Worm (Caenorhabditis elegans) whole organism, L1 larva: ENCODE measurements around the gene F19H6.5.

Experiments
- C16A3.4 ChIP-seq: fragments of 150-350 bp; optimal IDR thresholded peaks from 2 replicates; lab custom pipeline; 2014; ENCODE audit warnings: missing biosample characterization, missing genetic modification characterization
- C34B4.2 ChIP-seq: sonication (generic microtip); optimal IDR thresholded peaks from 2 replicates; lab custom pipeline; 2017; ENCODE audit warnings: mild to moderate bottlenecking, missing genetic modification characterization, missing compliant biosample characterization
- aly-2 ChIP-seq: fragments of 150-350 bp; optimal IDR thresholded peaks from 2 replicates; lab custom pipeline; 2014; ENCODE audit warnings: missing biosample characterization, missing genetic modification characterization
- ama-1 ChIP-seq: fragments of 150-350 bp; optimal IDR thresholded peaks from 2 replicates; lab custom pipeline; 2014
- ceh-8 ChIP-seq: fragments of 200-800 bp; sonication (Bioruptor generic); optimal IDR thresholded peaks from 2 replicates; lab custom pipeline; 2018; ENCODE audit warnings: mild to moderate bottlenecking, missing genetic modification characterization, moderate library complexity, missing compliant biosample characterization
- ceh-90 ChIP-seq: sonication (generic microtip); optimal IDR thresholded peaks from 2 replicates; lab custom pipeline; 2016; ENCODE audit warnings: missing genetic modification characterization, missing compliant biosample characterization
- dpl-1 ChIP-seq, 3 experiments: fragments of 150-350 bp in 2 of 3; sonication (generic microtip) in 1 of 3; optimal IDR thresholded peaks; 2 replicates each; lab custom pipeline; 2014 to 2017; ENCODE audit warnings: missing biosample characterization in 3 of 3, missing genetic modification characterization in 3 of 3, missing genetic modification reagents in 3 of 3
- dsc-1 ChIP-seq: sonication (generic microtip); optimal IDR thresholded peaks from 2 replicates; lab custom pipeline; 2016; ENCODE audit warnings: mild to moderate bottlenecking, missing genetic modification characterization, missing compliant biosample characterization
- efl-1 ChIP-seq, 4 experiments: fragments of 150-350 bp; optimal IDR thresholded peaks in 3 of 4; peaks in 1 of 4; 1 replicate in 1 of 4; 2 replicates in 3 of 4; lab custom pipeline; 2014; ENCODE audit warnings: missing biosample characterization in 2 of 4, missing genetic modification characterization in 2 of 4, missing genetic modification reagents in 2 of 4
- efl-3 ChIP-seq: fragments of 200-800 bp; sonication (Bioruptor generic); optimal IDR thresholded peaks from 2 replicates; lab custom pipeline; 2018; ENCODE audit warnings: mild to moderate bottlenecking, missing genetic modification characterization, missing compliant biosample characterization
- egl-13 ChIP-seq: sonication (generic microtip); optimal IDR thresholded peaks from 2 replicates; lab custom pipeline; 2016; ENCODE audit warnings: missing genotype, missing genetic modification reagents, missing genetic modification characterization, missing compliant biosample characterization
- egl-27 ChIP-seq, 2 experiments: fragments of 150-350 bp in 1 of 2; sonication (generic microtip); optimal IDR thresholded peaks; 3 replicates each; lab custom pipeline; 2017 to 2018; ENCODE audit warnings: missing biosample characterization in 2 of 2, missing genetic modification characterization in 2 of 2, missing genetic modification reagents in 2 of 2
- elt-3 ChIP-seq, 6 experiments: fragments of 150-350 bp in 1 of 6; sonication (generic microtip); optimal IDR thresholded peaks; 2 replicates each; lab custom pipeline; 2017 to 2018; ENCODE audit warnings: missing biosample characterization in 6 of 6, missing genetic modification characterization in 6 of 6, inconsistent platforms in 1 of 6
- fkh-10 ChIP-seq: sonication (generic microtip); optimal IDR thresholded peaks from 2 replicates; lab custom pipeline; 2017; ENCODE audit warnings: missing biosample characterization, missing genetic modification reagents, missing genetic modification characterization
- fkh-8 ChIP-seq: sonication (generic microtip); optimal IDR thresholded peaks from 2 replicates; lab custom pipeline; 2016; ENCODE audit warnings: mild to moderate bottlenecking, missing genetic modification characterization, missing compliant biosample characterization
- hlh-17 ChIP-seq: fragments of 200-800 bp; sonication (Bioruptor generic); optimal IDR thresholded peaks from 2 replicates; lab custom pipeline; 2018; ENCODE audit warnings: missing genetic modification characterization, mild to moderate bottlenecking, missing compliant biosample characterization, moderate library complexity, borderline replicate concordance
- hpl-2 ChIP-seq: fragments of 150-350 bp; optimal IDR thresholded peaks from 2 replicates; lab custom pipeline; 2014; ENCODE audit warnings: missing biosample characterization, missing genetic modification reagents, missing genetic modification characterization
- irx-1 ChIP-seq: sonication (generic microtip); optimal IDR thresholded peaks from 2 replicates; lab custom pipeline; 2016; ENCODE audit warnings: missing genetic modification characterization, missing compliant biosample characterization
- isw-1 ChIP-seq: fragments of 200-800 bp; sonication (Bioruptor generic); IDR thresholded peaks from 2 replicates; pipeline ENCODE4 v1.3.6; 2022; ENCODE audit warnings: missing genetic modification characterization, missing compliant biosample characterization
- lin-13 ChIP-seq: fragments of 150-350 bp; optimal IDR thresholded peaks from 2 replicates; lab custom pipeline; 2014; ENCODE audit warnings: missing biosample characterization, missing genetic modification reagents, missing genetic modification characterization
- lin-14 ChIP-seq: fragments of 200-800 bp; sonication (Bioruptor generic); optimal IDR thresholded peaks from 2 replicates; lab custom pipeline; 2018; ENCODE audit warnings: mild to moderate bottlenecking, missing genetic modification characterization, moderate library complexity, missing compliant biosample characterization
- lir-3 ChIP-seq: sonication (generic microtip); optimal IDR thresholded peaks from 2 replicates; lab custom pipeline; 2016; ENCODE audit warnings: mild to moderate bottlenecking, missing genetic modification characterization, moderate library complexity, missing compliant biosample characterization; ENCODE audit not compliant: poor library complexity
- lsy-2 ChIP-seq, 2 experiments: fragments of 150-350 bp; optimal IDR thresholded peaks; 2 replicates each; lab custom pipeline; 2014; ENCODE audit warnings: missing biosample characterization in 2 of 2, missing genetic modification characterization in 2 of 2
- mdl-1 ChIP-seq, 2 experiments: fragments of 150-350 bp; optimal IDR thresholded peaks; 2 replicates each; lab custom pipeline; 2014 to 2017; ENCODE audit warnings: missing biosample characterization in 2 of 2, missing genetic modification characterization in 2 of 2, inconsistent platforms in 1 of 2
- mef-2 ChIP-seq: fragments of 150-350 bp; optimal IDR thresholded peaks from 2 replicates; lab custom pipeline; 2014; ENCODE audit warnings: missing biosample characterization, missing genetic modification characterization
- nhr-19 ChIP-seq: fragments of 200-800 bp; sonication (Bioruptor generic); conservative IDR thresholded peaks from 2 replicates; pipeline ENCODE4 v1.3.6; 2022; ENCODE audit warnings: missing genetic modification characterization, missing compliant biosample characterization
- nhr-20 ChIP-seq: sonication (generic microtip); optimal IDR thresholded peaks from 2 replicates; lab custom pipeline; 2016; ENCODE audit warnings: mild to moderate bottlenecking, missing genetic modification characterization, missing compliant biosample characterization
- nhr-47 ChIP-seq: sonication (generic microtip); optimal IDR thresholded peaks from 2 replicates; lab custom pipeline; 2016; ENCODE audit warnings: mild to moderate bottlenecking, missing genetic modification characterization, moderate library complexity, missing compliant biosample characterization
- nhr-71 ChIP-seq: sonication (generic microtip); optimal IDR thresholded peaks from 2 replicates; lab custom pipeline; 2016; ENCODE audit warnings: mild to moderate bottlenecking, missing genetic modification characterization, moderate library complexity, missing compliant biosample characterization
- nhr-77 ChIP-seq: fragments of 150-350 bp; optimal IDR thresholded peaks from 2 replicates; lab custom pipeline; 2014; ENCODE audit warnings: missing biosample characterization, missing genetic modification characterization
- nhr-85 ChIP-seq: sonication (generic microtip); peaks from one replicate; lab custom pipeline; 2016; ENCODE audit warnings: missing genetic modification characterization, inconsistent platforms, missing compliant biosample characterization
- nhr-90 ChIP-seq: sonication (generic microtip); optimal IDR thresholded peaks from 2 replicates; lab custom pipeline; 2016; ENCODE audit warnings: mild to moderate bottlenecking, missing genetic modification characterization, missing compliant biosample characterization; ENCODE audit not compliant: poor library complexity
- pag-3 ChIP-seq: sonication (generic microtip); optimal IDR thresholded peaks from 2 replicates; lab custom pipeline; 2017; ENCODE audit warnings: missing genetic modification characterization, mild to moderate bottlenecking, missing compliant biosample characterization, antibody characterized with exemption, borderline replicate concordance; ENCODE audit not compliant: insufficient read depth
- pqm-1 ChIP-seq: sonication (generic microtip); optimal IDR thresholded peaks from 3 replicates; lab custom pipeline; 2017; ENCODE audit warnings: missing biosample characterization, missing genetic modification characterization
- snpc-4 ChIP-seq: fragments of 150-350 bp; optimal IDR thresholded peaks from 2 replicates; lab custom pipeline; 2014; ENCODE audit warnings: missing biosample characterization, missing genetic modification characterization
- snu-23 ChIP-seq: sonication (generic microtip); optimal IDR thresholded peaks from 2 replicates; lab custom pipeline; 2016; ENCODE audit warnings: missing genetic modification characterization, missing compliant biosample characterization
- sox-4 ChIP-seq: sonication (generic microtip); optimal IDR thresholded peaks from 2 replicates; lab custom pipeline; 2016; ENCODE audit warnings: missing genetic modification characterization, missing compliant biosample characterization
- sptf-1 ChIP-seq: fragments of 150-350 bp; optimal IDR thresholded peaks from 2 replicates; lab custom pipeline; 2014; ENCODE audit warnings: missing biosample characterization, missing genetic modification characterization
- unc-30 ChIP-seq: sonication (generic microtip); optimal IDR thresholded peaks from 2 replicates; lab custom pipeline; 2017; ENCODE audit warnings: missing biosample characterization, missing genetic modification characterization
- unc-62 ChIP-seq: fragments of 150-350 bp; optimal IDR thresholded peaks from 2 replicates; lab custom pipeline; 2014; ENCODE audit warnings: missing biosample characterization, missing genetic modification reagents, missing genetic modification characterization
- xbp-1 ChIP-seq: sonication (generic microtip); optimal IDR thresholded peaks from 2 replicates; lab custom pipeline; 2016; ENCODE audit warnings: missing genetic modification characterization, missing compliant biosample characterization
- ztf-4 ChIP-seq: fragments of 150-350 bp; optimal IDR thresholded peaks from 2 replicates; lab custom pipeline; 2014; ENCODE audit warnings: missing biosample characterization, missing genetic modification characterization

The F19H6.5 gene

ce11 chrX:12337846-12338490, 26.7 kb downstream of the F19H6.5 start, which contains the start of gene srd-44:
Gene srd-44 (plus strand): TSS chrX:12338440.
- no peak for TF ChIP-seq fkh-10 (GFP tag; lab: Kevin White, UChicago)
- no peak for TF ChIP-seq lin-13 (GFP tag; lab: Kevin White, UChicago)
- no peak for TF ChIP-seq sptf-1
- TF ChIP-seq nhr-20: peak; percentile 29
- TF ChIP-seq C16A3.4: peak; percentile 19
- TF ChIP-seq nhr-90 (tag; lab: Kevin White, UChicago): peak; percentile 33
- no peak for TF ChIP-seq efl-3 (GFP tag; lab: Kevin White, UChicago)
- TF ChIP-seq nhr-19: 0 out of 2 replicates have a peak, but pooled peaks have one; percentile 10
- TF ChIP-seq efl-1 (optimal IDR thresholded peaks at IDR 0.05; lab: Kevin White, UChicago): no peak
- TF ChIP-seq efl-1 (GFP tag; optimal IDR thresholded peaks at IDR 0.05 in 1 of 2; lab: Kevin White, UChicago): peak in 1 of 2 experiments; percentile 58
- no peak for TF ChIP-seq ceh-90 (tag; lab: Kevin White, UChicago)
- peak; percentile 40 for TF ChIP-seq nhr-85 (tag; lab: Kevin White, UChicago)
- TF ChIP-seq unc-62 (GFP tag; lab: Kevin White, UChicago): no peak
- no peak for TF ChIP-seq elt-3 (tag; optimal IDR thresholded peaks at IDR 0.05; lab: Kevin White, UChicago)
- TF ChIP-seq nhr-71 (tag; lab: Kevin White, UChicago): peak; percentile 31
- TF ChIP-seq lir-3: peak; percentile 48
- no peak for TF ChIP-seq xbp-1
- no peak for TF ChIP-seq pag-3 (tag; lab: Kevin White, UChicago)
- peak; percentile 50 for TF ChIP-seq snu-23 (GFP tag; lab: Kevin White, UChicago)
- no peak for TF ChIP-seq lsy-2 (tag; optimal IDR thresholded peaks at IDR 0.05; lab: Kevin White, UChicago)
- TF ChIP-seq nhr-47 (tag; lab: Kevin White, UChicago): peak; percentile 13

ce11 chrX:12335808-12336207, 28.9 kb downstream of the F19H6.5 start, which contains the start of gene srd-48:
Gene srd-48 (plus strand): TSS chrX:12336108.
- TF ChIP-seq sox-4: no peak
- no peak for TF ChIP-seq nhr-47 (tag; lab: Kevin White, UChicago)
- TF ChIP-seq mef-2 (tag; lab: Kevin White, UChicago): no peak
- TF ChIP-seq egl-13 (tag; lab: Kevin White, UChicago): no peak
- no peak for TF ChIP-seq lin-14 (GFP tag; lab: Kevin White, UChicago)
- no peak for TF ChIP-seq ztf-4
- TF ChIP-seq, all 84 proteins: peak for 0

- TF ChIP-seq snpc-4 (tag; lab: Kevin White, UChicago): no peak
- TF ChIP-seq efl-1 (optimal IDR thresholded peaks at IDR 0.05; lab: Kevin White, UChicago): no peak
- TF ChIP-seq efl-1 (GFP tag; optimal IDR thresholded peaks at IDR 0.05 in 1 of 2; lab: Kevin White, UChicago): peak in 1 of 2 experiments; percentile 70
These were observed 31.2 kb downstream of the F19H6.5 start, which contains the start of gene srd-47 for ce11 chrX:12333479-12333878. Gene srd-47 (plus strand): TSS chrX:12333642.

ce11 chrX:12331795-12332194, 32.9 kb downstream of the F19H6.5 start, which contains the start of gene srd-46:
Gene srd-46 (plus strand): TSS chrX:12332095.
- no peak for TF ChIP-seq hpl-2 (GFP tag; lab: Kevin White, UChicago)
- no peak for TF ChIP-seq C34B4.2
- TF ChIP-seq nhr-71 (tag; lab: Kevin White, UChicago): peak; percentile 18

- no peak for TF ChIP-seq unc-30 (tag; lab: Kevin White, UChicago)
- TF ChIP-seq ceh-8: no peak
- TF ChIP-seq aly-2 (tag; lab: Kevin White, UChicago): no peak
- no peak for TF ChIP-seq irx-1
- no peak for TF ChIP-seq snpc-4 (tag; lab: Kevin White, UChicago)
- TF ChIP-seq egl-27 (tag; optimal IDR thresholded peaks at IDR 0.05; lab: Kevin White, UChicago): no peak
- no peak for TF ChIP-seq ztf-4
- no peak for TF ChIP-seq C34B4.2
- TF ChIP-seq dpl-1 (GFP tag; optimal IDR thresholded peaks at IDR 0.05; lab: Kevin White, UChicago): no peak
- no peak for TF ChIP-seq efl-1 (optimal IDR thresholded peaks at IDR 0.05; lab: Kevin White, UChicago)
- TF ChIP-seq efl-1 (GFP tag; optimal IDR thresholded peaks at IDR 0.05 in 1 of 2; lab: Kevin White, UChicago): no peak
- no peak for TF ChIP-seq hlh-17 (GFP tag; lab: Kevin White, UChicago)
- TF ChIP-seq pqm-1 (tag; lab: Kevin White, UChicago): no peak
- no peak for TF ChIP-seq fkh-8 (tag; lab: Kevin White, UChicago)
- TF ChIP-seq mdl-1 (tag; optimal IDR thresholded peaks at IDR 0.05; lab: Kevin White, UChicago): no peak
- TF ChIP-seq dsc-1 (tag; lab: Kevin White, UChicago): no peak
- TF ChIP-seq sptf-1: no peak
- no peak for TF ChIP-seq nhr-77
- TF ChIP-seq ama-1 (lab: Kevin White, UChicago): no peak
- TF ChIP-seq isw-1 (GFP tag; lab: Robert Waterston, UW): no peak
These were observed 36.0 kb downstream of the F19H6.5 start, which contains the start of gene srd-45 for ce11 chrX:12328676-12329075. Gene srd-45 (plus strand): TSS chrX:12328976.
